Fruit fly (Drosophila melanogaster): ENCODE measurements around the gene CG2663.

DNA sequence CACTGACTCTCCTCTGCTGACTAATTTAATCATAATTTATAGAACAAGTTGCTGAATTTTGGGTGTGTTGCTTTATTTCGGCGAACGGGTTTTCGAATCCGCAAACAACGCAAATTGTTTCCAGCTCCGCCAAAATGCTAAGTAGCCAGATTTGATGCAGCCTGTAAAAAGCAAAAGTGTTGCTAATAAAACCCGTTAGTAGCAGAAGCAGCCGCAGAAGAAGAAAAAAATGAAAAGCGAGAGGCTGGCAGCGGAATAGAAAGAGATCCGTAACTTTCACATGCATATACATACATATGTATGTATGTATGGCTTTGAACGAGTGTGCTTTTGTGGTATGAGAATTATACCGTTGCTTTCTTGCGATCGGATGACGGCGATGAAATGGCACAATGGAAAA is 11.9 kb downstream of the CG2663 start:
- TF ChIP-seq Mnt (GFP tag; optimal IDR thresholded peaks at IDR 0.05) = no peak
- TF ChIP-seq pad (GFP tag; optimal IDR thresholded peaks at IDR 0.05) = no peak
- no peak for TF ChIP-seq CG12768 (GFP tag; optimal IDR thresholded peaks at IDR 0.05)
- TF ChIP-seq kay (GFP tag; ENCODE audit: borderline replicate concordance) = no peak
- no peak for TF ChIP-seq CG14711 (tag; optimal IDR thresholded peaks at IDR 0.05)
- no peak for TF ChIP-seq toe (GFP tag; optimal IDR thresholded peaks at IDR 0.05)
- no peak for TF ChIP-seq ovo (GFP tag; optimal IDR thresholded peaks at IDR 0.05)
- TF ChIP-seq CG11617 (GFP tag; optimal IDR thresholded peaks at IDR 0.05) = no peak

All from whole organism, adult.